Worm (Caenorhabditis elegans) whole organism, L1 larva: ENCODE results near the gene clec-78.

Experiments used
- C04F5.9 ChIP-seq: sonication (generic microtip); optimal IDR thresholded peaks from 2 replicates; lab custom pipeline; 2016; ENCODE audit warnings: missing genetic modification characterization, missing compliant biosample characterization
- F16B12.6 ChIP-seq: fragments of 150-350 bp; optimal IDR thresholded peaks from 2 replicates; lab custom pipeline; 2014; ENCODE audit warnings: missing biosample characterization, missing genetic modification characterization
- blmp-1 ChIP-seq: fragments of 150-350 bp; optimal IDR thresholded peaks from 2 replicates; lab custom pipeline; 2014; ENCODE audit warnings: missing biosample characterization, missing genetic modification characterization
- ceh-63 ChIP-seq: fragments of 200-800 bp; sonication (Bioruptor generic); optimal IDR thresholded peaks from 2 replicates; lab custom pipeline; 2018; ENCODE audit warnings: mild to moderate bottlenecking, missing genetic modification characterization, missing compliant biosample characterization
- ceh-8 ChIP-seq: fragments of 200-800 bp; sonication (Bioruptor generic); optimal IDR thresholded peaks from 2 replicates; lab custom pipeline; 2018; ENCODE audit warnings: mild to moderate bottlenecking, missing genetic modification characterization, moderate library complexity, missing compliant biosample characterization
- ceh-82 ChIP-seq, 3 experiments: fragments of 150-350 bp in 1 of 3; sonication (generic microtip) in 2 of 3; optimal IDR thresholded peaks; 2 replicates each; lab custom pipeline; 2014 to 2017; ENCODE audit warnings: missing biosample characterization in 3 of 3, missing genetic modification characterization in 3 of 3
- ceh-88 ChIP-seq: fragments of 200-800 bp; sonication (Bioruptor generic); IDR thresholded peaks from 2 replicates; pipeline ENCODE4 v1.3.6; 2022; ENCODE audit warnings: missing genetic modification characterization, missing compliant biosample characterization
- ceh-90 ChIP-seq: sonication (generic microtip); optimal IDR thresholded peaks from 2 replicates; lab custom pipeline; 2016; ENCODE audit warnings: missing genetic modification characterization, missing compliant biosample characterization
- dpl-1 ChIP-seq, 3 experiments: fragments of 150-350 bp in 2 of 3; sonication (generic microtip) in 1 of 3; optimal IDR thresholded peaks; 2 replicates each; lab custom pipeline; 2014 to 2017; ENCODE audit warnings: missing biosample characterization in 3 of 3, missing genetic modification characterization in 3 of 3, missing genetic modification reagents in 3 of 3
- dsc-1 ChIP-seq: sonication (generic microtip); optimal IDR thresholded peaks from 2 replicates; lab custom pipeline; 2016; ENCODE audit warnings: mild to moderate bottlenecking, missing genetic modification characterization, missing compliant biosample characterization
- efl-1 ChIP-seq, 4 experiments: fragments of 150-350 bp; optimal IDR thresholded peaks in 3 of 4; peaks in 1 of 4; 1 replicate in 1 of 4; 2 replicates in 3 of 4; lab custom pipeline; 2014; ENCODE audit warnings: missing biosample characterization in 2 of 4, missing genetic modification characterization in 2 of 4, missing genetic modification reagents in 2 of 4
- efl-3 ChIP-seq: fragments of 200-800 bp; sonication (Bioruptor generic); optimal IDR thresholded peaks from 2 replicates; lab custom pipeline; 2018; ENCODE audit warnings: mild to moderate bottlenecking, missing genetic modification characterization, missing compliant biosample characterization
- egl-27 ChIP-seq, 2 experiments: fragments of 150-350 bp in 1 of 2; sonication (generic microtip); optimal IDR thresholded peaks; 3 replicates each; lab custom pipeline; 2017 to 2018; ENCODE audit warnings: missing biosample characterization in 2 of 2, missing genetic modification characterization in 2 of 2, missing genetic modification reagents in 2 of 2
- elt-2 ChIP-seq: sonication (generic microtip); optimal IDR thresholded peaks from 2 replicates; lab custom pipeline; 2016; ENCODE audit warnings: missing genetic modification characterization, mild to moderate bottlenecking, inconsistent platforms, missing compliant biosample characterization, missing genetic modification reagents
- fkh-4 ChIP-seq: sonication (generic microtip); optimal IDR thresholded peaks from 2 replicates; lab custom pipeline; 2016; ENCODE audit warnings: missing compliant biosample characterization, missing genetic modification characterization, borderline replicate concordance
- fkh-8 ChIP-seq: sonication (generic microtip); optimal IDR thresholded peaks from 2 replicates; lab custom pipeline; 2016; ENCODE audit warnings: mild to moderate bottlenecking, missing genetic modification characterization, missing compliant biosample characterization
- fos-1 ChIP-seq: fragments of 150-350 bp; optimal IDR thresholded peaks from 2 replicates; lab custom pipeline; 2014; ENCODE audit warnings: missing biosample characterization, missing genetic modification characterization
- hpl-2 ChIP-seq: fragments of 150-350 bp; optimal IDR thresholded peaks from 2 replicates; lab custom pipeline; 2014; ENCODE audit warnings: missing biosample characterization, missing genetic modification reagents, missing genetic modification characterization
- irx-1 ChIP-seq: sonication (generic microtip); optimal IDR thresholded peaks from 2 replicates; lab custom pipeline; 2016; ENCODE audit warnings: missing genetic modification characterization, missing compliant biosample characterization
- isw-1 ChIP-seq: fragments of 200-800 bp; sonication (Bioruptor generic); IDR thresholded peaks from 2 replicates; pipeline ENCODE4 v1.3.6; 2022; ENCODE audit warnings: missing genetic modification characterization, missing compliant biosample characterization
- jun-1 ChIP-seq: fragments of 150-350 bp; optimal IDR thresholded peaks from 2 replicates; lab custom pipeline; 2014; ENCODE audit warnings: missing biosample characterization, missing genetic modification reagents, missing genetic modification characterization
- lin-13 ChIP-seq: fragments of 150-350 bp; optimal IDR thresholded peaks from 2 replicates; lab custom pipeline; 2014; ENCODE audit warnings: missing biosample characterization, missing genetic modification reagents, missing genetic modification characterization
- lin-14 ChIP-seq: fragments of 200-800 bp; sonication (Bioruptor generic); optimal IDR thresholded peaks from 2 replicates; lab custom pipeline; 2018; ENCODE audit warnings: mild to moderate bottlenecking, missing genetic modification characterization, moderate library complexity, missing compliant biosample characterization
- lin-35 ChIP-seq, 2 experiments: fragments of 150-350 bp; optimal IDR thresholded peaks; 2 replicates each; lab custom pipeline; 2014; ENCODE audit warnings: missing biosample characterization in 2 of 2, missing genetic modification characterization in 2 of 2, missing genetic modification reagents in 2 of 2
- lin-39 ChIP-seq: fragments of 150-350 bp; optimal IDR thresholded peaks from 2 replicates; lab custom pipeline; 2014; ENCODE audit warnings: missing biosample characterization, missing genetic modification reagents, missing genetic modification characterization
- lsy-2 ChIP-seq, 2 experiments: fragments of 150-350 bp; optimal IDR thresholded peaks; 2 replicates each; lab custom pipeline; 2014; ENCODE audit warnings: missing biosample characterization in 2 of 2, missing genetic modification characterization in 2 of 2
- mab-9 ChIP-seq: fragments of 200-800 bp; sonication (Bioruptor generic); IDR thresholded peaks from 2 replicates; pipeline ENCODE4 v1.3.6; 2022; ENCODE audit warnings: missing genetic modification reagents, missing genetic modification characterization, missing compliant biosample characterization
- mdl-1 ChIP-seq, 2 experiments: fragments of 150-350 bp; optimal IDR thresholded peaks; 2 replicates each; lab custom pipeline; 2014 to 2017; ENCODE audit warnings: missing biosample characterization in 2 of 2, missing genetic modification characterization in 2 of 2, inconsistent platforms in 1 of 2
- mef-2 ChIP-seq: fragments of 150-350 bp; optimal IDR thresholded peaks from 2 replicates; lab custom pipeline; 2014; ENCODE audit warnings: missing biosample characterization, missing genetic modification characterization
- mep-1 ChIP-seq: fragments of 150-350 bp; optimal IDR thresholded peaks from 2 replicates; lab custom pipeline; 2014; ENCODE audit warnings: missing biosample characterization, missing genetic modification characterization
- nhr-19 ChIP-seq: fragments of 200-800 bp; sonication (Bioruptor generic); conservative IDR thresholded peaks from 2 replicates; pipeline ENCODE4 v1.3.6; 2022; ENCODE audit warnings: missing genetic modification characterization, missing compliant biosample characterization
- nhr-20 ChIP-seq: sonication (generic microtip); optimal IDR thresholded peaks from 2 replicates; lab custom pipeline; 2016; ENCODE audit warnings: mild to moderate bottlenecking, missing genetic modification characterization, missing compliant biosample characterization
- nhr-237 ChIP-seq: fragments of 150-350 bp; optimal IDR thresholded peaks from 2 replicates; lab custom pipeline; 2014; ENCODE audit warnings: missing biosample characterization, missing genetic modification characterization
- nhr-28 ChIP-seq: fragments of 150-350 bp; optimal IDR thresholded peaks from 2 replicates; lab custom pipeline; 2014; ENCODE audit warnings: missing biosample characterization, missing genetic modification characterization
- nhr-47 ChIP-seq: sonication (generic microtip); optimal IDR thresholded peaks from 2 replicates; lab custom pipeline; 2016; ENCODE audit warnings: mild to moderate bottlenecking, missing genetic modification characterization, moderate library complexity, missing compliant biosample characterization
- nhr-71 ChIP-seq: sonication (generic microtip); optimal IDR thresholded peaks from 2 replicates; lab custom pipeline; 2016; ENCODE audit warnings: mild to moderate bottlenecking, missing genetic modification characterization, moderate library complexity, missing compliant biosample characterization
- pax-3 ChIP-seq: fragments of 200-800 bp; sonication (Bioruptor generic); optimal IDR thresholded peaks from 2 replicates; lab custom pipeline; 2018; ENCODE audit warnings: mild to moderate bottlenecking, missing genetic modification characterization, moderate library complexity, missing compliant biosample characterization
- skn-1 ChIP-seq: fragments of 150-350 bp; optimal IDR thresholded peaks from 2 replicates; lab custom pipeline; 2014; ENCODE audit warnings: missing biosample characterization, missing genetic modification characterization
- snu-23 ChIP-seq: sonication (generic microtip); optimal IDR thresholded peaks from 2 replicates; lab custom pipeline; 2016; ENCODE audit warnings: missing genetic modification characterization, missing compliant biosample characterization
- sox-4 ChIP-seq: sonication (generic microtip); optimal IDR thresholded peaks from 2 replicates; lab custom pipeline; 2016; ENCODE audit warnings: missing genetic modification characterization, missing compliant biosample characterization
- swsn-7 ChIP-seq: sonication (generic microtip); optimal IDR thresholded peaks from 2 replicates; lab custom pipeline; 2016; ENCODE audit warnings: missing genetic modification characterization, missing compliant biosample characterization
- tbx-2 ChIP-seq: sonication (generic microtip); optimal IDR thresholded peaks from 2 replicates; lab custom pipeline; 2016; ENCODE audit warnings: missing genetic modification characterization, missing compliant biosample characterization
- unc-130 ChIP-seq: fragments of 150-350 bp; optimal IDR thresholded peaks from 2 replicates; lab custom pipeline; 2017; ENCODE audit warnings: missing biosample characterization, missing genetic modification characterization, inconsistent platforms
- unc-98 ChIP-seq: fragments of 200-800 bp; sonication (Bioruptor generic); IDR thresholded peaks from 2 replicates; pipeline ENCODE4 v1.3.6; 2022; ENCODE audit warnings: missing genetic modification characterization, missing compliant biosample characterization
- xbp-1 ChIP-seq: sonication (generic microtip); optimal IDR thresholded peaks from 2 replicates; lab custom pipeline; 2016; ENCODE audit warnings: missing genetic modification characterization, missing compliant biosample characterization
- zag-1 ChIP-seq: fragments of 150-350 bp; optimal IDR thresholded peaks from 2 replicates; lab custom pipeline; 2014; ENCODE audit warnings: missing biosample characterization, missing genetic modification characterization
- ztf-11 ChIP-seq, 2 experiments: sonication (generic microtip); optimal IDR thresholded peaks; 2 replicates each; lab custom pipeline; 2016 to 2017; ENCODE audit warnings: missing genetic modification characterization in 2 of 2, missing biosample characterization in 1 of 2, missing compliant biosample characterization in 1 of 2

clec-78 gene

ce11 chrIV:4039984-4040383 is 51.1 kb downstream of the clec-78 start, which contains the start of gene F35F11.2:
Gene F35F11.2 (plus strand): TSS chrIV:4040284.
- TF ChIP-seq lin-14 (GFP tag; lab: Kevin White, UChicago), result no peak
- no peak for TF ChIP-seq dsc-1
- no peak for TF ChIP-seq F16B12.6
- no peak for TF ChIP-seq nhr-237 (tag; lab: Kevin White, UChicago)
- no peak for TF ChIP-seq nhr-19 (GFP tag; lab: Robert Waterston, UW)
- TF ChIP-seq C04F5.9, result no peak
- TF ChIP-seq elt-2 (tag; lab: Kevin White, UChicago), result no peak
- TF ChIP-seq mab-9, result no peak
- TF ChIP-seq nhr-47 (tag; lab: Kevin White, UChicago), result no peak
- no peak for TF ChIP-seq fkh-4 (tag; lab: Kevin White, UChicago)
- TF ChIP-seq efl-3 (GFP tag; lab: Kevin White, UChicago), result no peak
- TF ChIP-seq pax-3 (tag; lab: Kevin White, UChicago), result no peak
- TF ChIP-seq nhr-28 (tag; lab: Kevin White, UChicago), result no peak

- no peak for TF ChIP-seq jun-1 (tag; lab: Kevin White, UChicago)
- TF ChIP-seq skn-1 (tag; lab: Kevin White, UChicago), result no peak
- TF ChIP-seq efl-1 (optimal IDR thresholded peaks at IDR 0.05; lab: Kevin White, UChicago), result no peak
- TF ChIP-seq efl-1 (GFP tag; optimal IDR thresholded peaks at IDR 0.05 in 1 of 2; lab: Kevin White, UChicago), result peak in 1 of 2 experiments; percentile 72
- TF ChIP-seq ceh-88 (GFP tag; lab: Robert Waterston, UW), result no peak
- TF ChIP-seq ceh-8 (GFP tag; lab: Kevin White, UChicago), result no peak
- TF ChIP-seq ceh-63 (GFP tag; lab: Kevin White, UChicago), result no peak
- TF ChIP-seq nhr-71 (tag; lab: Kevin White, UChicago), result no peak
- TF ChIP-seq ceh-90, result no peak
- TF ChIP-seq, all 84 proteins: peak for 1
These were observed 52.1 kb downstream of the clec-78 start for ce11 chrIV:4041006-4041405.

- TF ChIP-seq swsn-7 (tag; lab: Kevin White, UChicago) (peak; percentile 52), mef-2 (tag; lab: Kevin White, UChicago) (no peak), nhr-19 (GFP tag; lab: Robert Waterston, UW) (peak; percentile 46), mep-1 (tag; lab: Kevin White, UChicago) (peak; percentile 64), lsy-2 (tag; optimal IDR thresholded peaks at IDR 0.05; lab: Kevin White, UChicago) (peak; percentile 59 to 60), F16B12.6 (peak; percentile 29), blmp-1 (tag; lab: Kevin White, UChicago) (no peak), efl-1 (optimal IDR thresholded peaks at IDR 0.05; lab: Kevin White, UChicago) (peak; percentile 93 to 94), efl-1 (GFP tag; optimal IDR thresholded peaks at IDR 0.05 in 1 of 2; lab: Kevin White, UChicago) (peak; percentile 92 to 99), fkh-8 (tag; lab: Kevin White, UChicago) (peak; percentile 15), ztf-11 (tag; optimal IDR thresholded peaks at IDR 0.05; lab: Kevin White, UChicago) (peak in 1 of 2 experiments; percentile 63), nhr-20 (tag; lab: Kevin White, UChicago) (peak; percentile 18), fkh-4 (tag; lab: Kevin White, UChicago) (peak; percentile 53), hpl-2 (GFP tag; lab: Kevin White, UChicago) (no peak), C04F5.9 (peak; percentile 22), sox-4 (tag; lab: Kevin White, UChicago) (peak; percentile 50), isw-1 (peak; percentile 34), unc-98 (GFP tag; lab: Robert Waterston, UW) (0 out of 2 replicates have a peak, but pooled peaks have one; percentile 37), lin-13 (GFP tag; lab: Kevin White, UChicago) (peak; percentile 1), tbx-2 (tag; lab: Kevin White, UChicago) (peak; percentile 72), fos-1 (tag; lab: Kevin White, UChicago) (peak; percentile 12), ceh-88 (GFP tag; lab: Robert Waterston, UW) (no peak), unc-130 (tag; lab: Kevin White, UChicago) (no peak), nhr-71 (tag; lab: Kevin White, UChicago) (peak; percentile 74), ceh-8 (GFP tag; lab: Kevin White, UChicago) (no peak), lin-35 (GFP tag; optimal IDR thresholded peaks at IDR 0.05; lab: Kevin White, UChicago) (peak; percentile 94), lin-39 (no peak), xbp-1 (peak; percentile 54), zag-1 (tag; lab: Kevin White, UChicago) (no peak), dpl-1 (GFP tag; optimal IDR thresholded peaks at IDR 0.05; lab: Kevin White, UChicago) (peak; percentile 89 to 93 (median 91)), egl-27 (tag; optimal IDR thresholded peaks at IDR 0.05; lab: Kevin White, UChicago) (no peak), mdl-1 (tag; optimal IDR thresholded peaks at IDR 0.05; lab: Kevin White, UChicago) (no peak), nhr-47 (tag; lab: Kevin White, UChicago) (peak; percentile 73), irx-1 (tag; lab: Kevin White, UChicago) (peak; percentile 83), ceh-82 (tag; optimal IDR thresholded peaks at IDR 0.05; lab: Kevin White, UChicago) (peak; percentile 22 to 58 (median 25)), snu-23 (GFP tag; lab: Kevin White, UChicago) (peak; percentile 63)
These were observed 53.4 kb downstream of the clec-78 start, which contains the start of gene cdc-73 for ce11 chrIV:4042274-4042673. Gene cdc-73 (plus strand): TSS chrIV:4042575.
